Fruit fly (Drosophila melanogaster) whole organism, embryonic: ENCODE data around the gene CG7071.

Experiments used
- Antp ChIP-seq: fragments of 200-800 bp; sonication (Bioruptor generic); optimal IDR thresholded peaks from 3 replicates; lab custom pipeline; 2016; ENCODE audit warnings: missing biosample characterization, missing genetic modification characterization
- CG10147 ChIP-seq: fragments of 200-800 bp; sonication (Bioruptor generic); optimal IDR thresholded peaks from 2 replicates; lab custom pipeline; 2019; ENCODE audit warnings: missing biosample characterization, mild to moderate bottlenecking, missing genetic modification characterization, moderate library complexity
- CG10274 ChIP-seq: fragments of 200-800 bp; sonication (Bioruptor generic); optimal IDR thresholded peaks from 3 replicates; lab custom pipeline; 2017; ENCODE audit warnings: missing biosample characterization, mild to moderate bottlenecking, missing genetic modification characterization
- CG10321 ChIP-seq: fragments of 200-800 bp; sonication (Bioruptor generic); IDR thresholded peaks from 2 replicates; pipeline ENCODE4 v1.3.6; 2022; ENCODE audit warnings: missing biosample characterization, missing genetic modification characterization
- CG10366 ChIP-seq: fragments of 200-800 bp; sonication (Bioruptor generic); IDR thresholded peaks from 2 replicates; pipeline ENCODE4 v1.3.6; 2022; ENCODE audit warnings: missing biosample characterization, missing genetic modification characterization
- CG10431 ChIP-seq: fragments of 200-800 bp; sonication (Bioruptor generic); optimal IDR thresholded peaks from 3 replicates; lab custom pipeline; 2018; ENCODE audit warnings: missing biosample characterization, mild to moderate bottlenecking, missing genetic modification characterization
- CG10565 ChIP-seq: fragments of 200-800 bp; sonication (Bioruptor generic); optimal IDR thresholded peaks from 3 replicates; lab custom pipeline; 2016; ENCODE audit warnings: missing biosample characterization, mild to moderate bottlenecking, missing genetic modification characterization
- CG11723 ChIP-seq: fragments of 200-800 bp; sonication (Bioruptor generic); optimal IDR thresholded peaks from 2 replicates; lab custom pipeline; 2017; ENCODE audit warnings: missing biosample characterization, mild to moderate bottlenecking, missing genetic modification characterization
- CG13123 ChIP-seq: fragments of 200-800 bp; sonication (Bioruptor generic); optimal IDR thresholded peaks from 2 replicates; lab custom pipeline; 2016; ENCODE audit warnings: missing biosample characterization, missing genetic modification characterization
- CG13775 ChIP-seq: fragments of 200-800 bp; sonication (Bioruptor generic); optimal IDR thresholded peaks from 3 replicates; lab custom pipeline; 2017; ENCODE audit warnings: missing biosample characterization, mild to moderate bottlenecking, missing genetic modification characterization
- CG14710 ChIP-seq: fragments of 200-800 bp; sonication (Bioruptor generic); optimal IDR thresholded peaks from 3 replicates; lab custom pipeline; 2019; ENCODE audit warnings: missing biosample characterization, mild to moderate bottlenecking, missing genetic modification characterization, moderate library complexity
- CG17829 ChIP-seq: fragments of 200-800 bp; optimal IDR thresholded peaks from 2 replicates; lab custom pipeline; 2019; ENCODE audit warnings: missing biosample characterization, mild to moderate bottlenecking, missing genetic modification characterization, moderate library complexity
- CG18011 ChIP-seq: fragments of 200-800 bp; sonication (Bioruptor generic); optimal IDR thresholded peaks from 2 replicates; lab custom pipeline; 2017; ENCODE audit warnings: missing biosample characterization, missing genetic modification characterization, mild to moderate bottlenecking, moderate library complexity, missing genotype
- CG2678 ChIP-seq: fragments of 200-800 bp; sonication (Bioruptor generic); optimal IDR thresholded peaks from 3 replicates; lab custom pipeline; 2019; ENCODE audit warnings: missing biosample characterization, mild to moderate bottlenecking, missing genetic modification characterization, moderate library complexity
- CG2889 ChIP-seq: fragments of 200-800 bp; sonication (Bioruptor generic); IDR thresholded peaks from 3 replicates; pipeline ENCODE4 v1.3.6; 2022; ENCODE audit warnings: missing biosample characterization, missing genetic modification characterization
- CG5953 ChIP-seq: fragments of 200-800 bp; sonication (Bioruptor generic); IDR thresholded peaks from 2 replicates; pipeline ENCODE4 v1.3.6; 2022; ENCODE audit warnings: missing biosample characterization, missing genetic modification characterization
- CG6689 ChIP-seq: fragments of 200-800 bp; sonication (Bioruptor generic); IDR thresholded peaks from 2 replicates; pipeline ENCODE4 v1.3.6; 2022; ENCODE audit warnings: missing biosample characterization, missing genetic modification characterization
- CG7745 ChIP-seq: fragments of 200-800 bp; sonication (Bioruptor generic); optimal IDR thresholded peaks from 2 replicates; lab custom pipeline; 2018; ENCODE audit warnings: missing biosample characterization, mild to moderate bottlenecking, missing genetic modification characterization, moderate library complexity
- CG8765 ChIP-seq: fragments of 200-800 bp; sonication (Bioruptor generic); IDR thresholded peaks from 2 replicates; pipeline ENCODE4 v1.3.6; 2022; ENCODE audit warnings: missing biosample characterization, missing genetic modification characterization
- CG9817 ChIP-seq: fragments of 200-800 bp; sonication (Bioruptor generic); optimal IDR thresholded peaks from 2 replicates; lab custom pipeline; 2018; ENCODE audit warnings: missing biosample characterization, mild to moderate bottlenecking, missing genetic modification characterization, moderate library complexity
- Ets97D ChIP-seq: fragments of 200-800 bp; sonication (Bioruptor generic); optimal IDR thresholded peaks from 3 replicates; lab custom pipeline; 2016; ENCODE audit warnings: missing biosample characterization, missing genetic modification characterization
- Gug ChIP-seq: fragments of 200-800 bp; sonication (Bioruptor generic); IDR thresholded peaks from 4 replicates; pipeline ENCODE4 v1.3.6; 2022; ENCODE audit warnings: missing biosample characterization, missing genetic modification characterization
- Hand ChIP-seq: fragments of 200-800 bp; sonication (Bioruptor generic); optimal IDR thresholded peaks from 2 replicates; lab custom pipeline; 2017; ENCODE audit warnings: mild to moderate bottlenecking, missing biosample characterization, missing genetic modification reagents, missing genetic modification characterization
- Hsf ChIP-seq: fragments of 200-800 bp; sonication (Bioruptor generic); optimal IDR thresholded peaks from 3 replicates; lab custom pipeline; 2016; ENCODE audit warnings: missing biosample characterization, missing genetic modification characterization
- MESR4 ChIP-seq: fragments of 200-800 bp; sonication (Bioruptor generic); optimal IDR thresholded peaks from 2 replicates; lab custom pipeline; 2018; ENCODE audit warnings: missing biosample characterization, mild to moderate bottlenecking, missing genetic modification characterization, moderate library complexity
- Mes4 ChIP-seq: fragments of 200-800 bp; sonication (Bioruptor generic); optimal IDR thresholded peaks from 2 replicates; lab custom pipeline; 2016; ENCODE audit warnings: missing biosample characterization, missing genetic modification characterization
- Myb ChIP-seq: fragments of 200-800 bp; sonication (Bioruptor generic); optimal IDR thresholded peaks from 2 replicates; lab custom pipeline; 2016; ENCODE audit warnings: missing biosample characterization, missing genetic modification characterization
- Nf-YA ChIP-seq: fragments of 200-800 bp; sonication (Bioruptor generic); IDR thresholded peaks from 2 replicates; pipeline ENCODE4 v1.3.6; 2022; ENCODE audit warnings: missing biosample characterization, missing genetic modification characterization
- Nf-YC ChIP-seq: fragments of 200-800 bp; optimal IDR thresholded peaks from 3 replicates; lab custom pipeline; 2019; ENCODE audit warnings: missing biosample characterization, mild to moderate bottlenecking, missing genetic modification characterization, moderate library complexity
- NfI ChIP-seq: fragments of 200-800 bp; sonication (Bioruptor generic); optimal IDR thresholded peaks from 3 replicates; lab custom pipeline; 2018; ENCODE audit warnings: missing biosample characterization, mild to moderate bottlenecking, missing genetic modification characterization, moderate library complexity
- Optix ChIP-seq: fragments of 200-800 bp; sonication (Bioruptor generic); IDR thresholded peaks from 3 replicates; pipeline ENCODE4 v1.3.6; 2022; ENCODE audit warnings: missing biosample characterization, missing genetic modification characterization
- Ptx1 ChIP-seq: fragments of 200-800 bp; sonication (Bioruptor generic); IDR thresholded peaks from 2 replicates; pipeline ENCODE4 v1.3.6; 2022; ENCODE audit warnings: missing biosample characterization, missing genetic modification characterization
- Sox100B ChIP-seq: fragments of 200-800 bp; sonication (Bioruptor generic); optimal IDR thresholded peaks from 3 replicates; lab custom pipeline; 2018; ENCODE audit warnings: missing biosample characterization, mild to moderate bottlenecking, missing genetic modification characterization
- ap ChIP-seq: fragments of 200-800 bp; sonication (Bioruptor generic); IDR thresholded peaks from 2 replicates; pipeline ENCODE4 v1.3.6; 2022; ENCODE audit warnings: missing biosample characterization, missing genetic modification characterization
- ase ChIP-seq: fragments of 200-800 bp; sonication (Bioruptor generic); IDR thresholded peaks from 3 replicates; pipeline ENCODE4 v1.3.6; 2022; ENCODE audit warnings: missing biosample characterization, missing genetic modification characterization
- az2 ChIP-seq: fragments of 200-800 bp; sonication (Bioruptor generic); optimal IDR thresholded peaks from 3 replicates; lab custom pipeline; 2016; ENCODE audit warnings: missing biosample characterization, missing genetic modification characterization
- cas ChIP-seq: fragments of 200-800 bp; sonication (Bioruptor generic); IDR thresholded peaks from 2 replicates; pipeline ENCODE4 v1.3.6; 2022; ENCODE audit warnings: missing biosample characterization, missing genetic modification characterization
- exex ChIP-seq: fragments of 200-800 bp; sonication (Bioruptor generic); optimal IDR thresholded peaks from 4 replicates; lab custom pipeline; 2018; ENCODE audit warnings: missing biosample characterization, mild to moderate bottlenecking, missing genetic modification characterization, moderate library complexity
- fd3F ChIP-seq: fragments of 200-800 bp; sonication (Bioruptor generic); optimal IDR thresholded peaks from 2 replicates; lab custom pipeline; 2018; ENCODE audit warnings: missing biosample characterization, mild to moderate bottlenecking, missing genetic modification characterization, moderate library complexity
- h ChIP-seq: fragments of >200 bp; optimal IDR thresholded peaks from 2 replicates; lab custom pipeline; 2017
- her ChIP-seq: fragments of 200-800 bp; sonication (Bioruptor generic); optimal IDR thresholded peaks from 2 replicates; lab custom pipeline; 2016; ENCODE audit warnings: missing biosample characterization, missing genetic modification characterization
- jigr1 ChIP-seq: fragments of 200-800 bp; sonication (Bioruptor generic); IDR thresholded peaks from 3 replicates; pipeline ENCODE4 v1.3.6; 2022; ENCODE audit warnings: missing biosample characterization, missing genetic modification characterization
- luna ChIP-seq: fragments of 200-800 bp; sonication (Bioruptor generic); optimal IDR thresholded peaks from 2 replicates; lab custom pipeline; 2016; ENCODE audit warnings: missing biosample characterization, missing genetic modification characterization
- onecut ChIP-seq: fragments of 200-800 bp; sonication (Bioruptor generic); IDR thresholded peaks from 2 replicates; pipeline ENCODE4 v1.3.6; 2022; ENCODE audit warnings: missing biosample characterization, missing genetic modification characterization
- ranshi ChIP-seq: fragments of 200-800 bp; sonication (Bioruptor generic); IDR thresholded peaks from 2 replicates; pipeline ENCODE4 v1.3.6; 2022; ENCODE audit warnings: missing biosample characterization, missing genetic modification characterization
- repo ChIP-seq: fragments of 200-800 bp; sonication (Bioruptor generic); optimal IDR thresholded peaks from 2 replicates; lab custom pipeline; 2016; ENCODE audit warnings: missing biosample characterization, missing genetic modification characterization
- sna ChIP-seq: fragments of 200-800 bp; sonication (Bioruptor generic); IDR thresholded peaks from 2 replicates; pipeline ENCODE4 v1.3.6; 2022; ENCODE audit warnings: missing biosample characterization, missing genetic modification characterization; ENCODE audit not compliant: partially characterized antibody
- tgo ChIP-seq: fragments of 200-800 bp; sonication (Bioruptor generic); IDR thresholded peaks from 3 replicates; pipeline ENCODE4 v1.3.6; 2022; ENCODE audit warnings: missing biosample characterization, missing genetic modification characterization
- tio ChIP-seq: fragments of 200-800 bp; sonication (Bioruptor generic); optimal IDR thresholded peaks from 2 replicates; lab custom pipeline; 2017; ENCODE audit warnings: missing biosample characterization, missing genetic modification characterization, inconsistent platforms
- vfl ChIP-seq: fragments of 200-800 bp; sonication (Bioruptor generic); optimal IDR thresholded peaks from 2 replicates; lab custom pipeline; 2016; ENCODE audit warnings: missing biosample characterization, missing genetic modification characterization

CG7071 gene

dm6 chr3R:22367126-22368076, 5.0 kb downstream of the CG7071 start, which contains the start of the genes Polr3F and PyK (continued):
- no peak for TF ChIP-seq ranshi (GFP tag; lab: Robert Waterston, UW)
- TF ChIP-seq CG10431 (GFP tag; lab: Kevin White, UChicago): no peak
- TF ChIP-seq CG9817: peak; percentile 7
- no peak for TF ChIP-seq az2 (GFP tag; lab: Kevin White, UChicago)
- TF ChIP-seq CG10321 (GFP tag; lab: Robert Waterston, UW): no peak
- no peak for TF ChIP-seq Nf-YA (GFP tag; lab: Robert Waterston, UW)
- TF ChIP-seq jigr1 (GFP tag; lab: Robert Waterston, UW): no peak
- no peak for TF ChIP-seq NfI (GFP tag; lab: Kevin White, UChicago)
- no peak for TF ChIP-seq h (lab: Kevin White, UChicago)
- TF ChIP-seq onecut (GFP tag; lab: Robert Waterston, UW): no peak
- peak; percentile 14 for TF ChIP-seq CG10147
- TF ChIP-seq Mes4 (GFP tag; lab: Kevin White, UChicago): no peak
- TF ChIP-seq CG14710 (tag; lab: Kevin White, UChicago): peak; percentile 93
- TF ChIP-seq CG13123 (GFP tag; lab: Kevin White, UChicago): no peak
- no peak for TF ChIP-seq CG7745 (tag; lab: Kevin White, UChicago)
- TF ChIP-seq CG6689 (GFP tag; lab: Robert Waterston, UW): no peak; the same call in 1 of the 2 replicates
- no peak for TF ChIP-seq her
- TF ChIP-seq Sox100B (GFP tag; lab: Kevin White, UChicago): peak; percentile 11
- no peak for TF ChIP-seq ap (GFP tag; lab: Robert Waterston, UW)
- TF ChIP-seq repo: no peak
- TF ChIP-seq Gug: no peak
- peak; percentile 46 for TF ChIP-seq CG2678
- no peak for TF ChIP-seq vfl
- TF ChIP-seq Nf-YC (tag; lab: Kevin White, UChicago): peak; percentile 50
- no peak for TF ChIP-seq tio (GFP tag; lab: Kevin White, UChicago)
- TF ChIP-seq CG10366 (GFP tag; lab: Robert Waterston, UW): no peak
- TF ChIP-seq exex (tag; lab: Kevin White, UChicago): peak; percentile 10
- no peak for TF ChIP-seq tgo (GFP tag; lab: Robert Waterston, UW)
- no peak for TF ChIP-seq Antp (GFP tag; lab: Kevin White, UChicago)
- peak; percentile 26 for TF ChIP-seq CG17829
- no peak for TF ChIP-seq CG5953
- TF ChIP-seq CG2889 (GFP tag; lab: Robert Waterston, UW): no peak
- no peak for TF ChIP-seq cas (GFP tag; lab: Robert Waterston, UW)
- TF ChIP-seq MESR4: peak; percentile 27
- peak; percentile 69 for TF ChIP-seq Myb
- TF ChIP-seq Ets97D: peak; percentile 36
- TF ChIP-seq CG18011 (GFP tag; lab: Kevin White, UChicago): no peak
- TF ChIP-seq CG13775: peak; percentile 40
- no peak for TF ChIP-seq fd3F (GFP tag; lab: Kevin White, UChicago)
- no peak for TF ChIP-seq CG10274 (GFP tag; lab: Kevin White, UChicago)
- TF ChIP-seq CG10565: no peak
- no peak for TF ChIP-seq luna (GFP tag; lab: Kevin White, UChicago)
- 0 out of 2 replicates have a peak, but pooled peaks have one; percentile 17 for TF ChIP-seq sna
- no peak for TF ChIP-seq Optix (GFP tag; lab: Robert Waterston, UW)
- TF ChIP-seq CG8765 (GFP tag; lab: Robert Waterston, UW): no peak
- peak; percentile 22 for TF ChIP-seq Hsf (GFP tag; lab: Kevin White, UChicago)
- no peak for TF ChIP-seq Ptx1
- no peak for TF ChIP-seq ase
- TF ChIP-seq Hand (GFP tag; lab: Kevin White, UChicago): no peak
- no peak for TF ChIP-seq CG11723 (GFP tag; lab: Kevin White, UChicago)
